Worm (Caenorhabditis elegans) whole organism, mixed stage, embryonic: ENCODE data around the gene srbc-67.

Experiments
- M03D4.4 ChIP-seq: sonication (generic microtip); optimal IDR thresholded peaks from 2 replicates; lab custom pipeline; 2017; ENCODE audit warnings: mild to moderate bottlenecking, missing genetic modification characterization, missing compliant biosample characterization
- ceh-83 ChIP-seq: fragments of 200-800 bp; sonication (Bioruptor generic); optimal IDR thresholded peaks from 2 replicates; lab custom pipeline; 2018; ENCODE audit warnings: mild to moderate bottlenecking, missing genetic modification characterization, missing compliant biosample characterization
- ces-1 ChIP-seq: fragments of 150-350 bp; optimal IDR thresholded peaks from 2 replicates; lab custom pipeline; 2014; ENCODE audit warnings: missing biosample characterization, missing genetic modification reagents, missing genetic modification characterization
- elt-3 ChIP-seq: fragments of 150-350 bp; optimal IDR thresholded peaks from 2 replicates; lab custom pipeline; 2014; ENCODE audit warnings: missing biosample characterization, missing genetic modification characterization
- lin-13 ChIP-seq: fragments of 150-350 bp; optimal IDR thresholded peaks from 2 replicates; lab custom pipeline; 2014; ENCODE audit warnings: missing biosample characterization, missing genetic modification characterization
- mab-5 ChIP-seq: fragments of 150-350 bp; optimal IDR thresholded peaks from 2 replicates; lab custom pipeline; 2014; ENCODE audit warnings: missing biosample characterization, missing genetic modification characterization
- mep-1 ChIP-seq: fragments of 150-350 bp; optimal IDR thresholded peaks from 2 replicates; lab custom pipeline; 2017; ENCODE audit warnings: missing biosample characterization, missing genetic modification reagents, missing genetic modification characterization, inconsistent platforms
- mls-2 ChIP-seq: sonication (generic microtip); optimal IDR thresholded peaks from 2 replicates; lab custom pipeline; 2016; ENCODE audit warnings: mild to moderate bottlenecking, missing genetic modification characterization, moderate library complexity, missing compliant biosample characterization
- nhr-12 ChIP-seq: fragments of 150-350 bp; optimal IDR thresholded peaks from 2 replicates; lab custom pipeline; 2014; ENCODE audit warnings: missing biosample characterization, missing genetic modification characterization
- nhr-76 ChIP-seq: sonication (generic microtip); optimal IDR thresholded peaks from 2 replicates; lab custom pipeline; 2017; ENCODE audit warnings: missing biosample characterization, missing genetic modification characterization
- snpc-4 ChIP-seq: fragments of 150-350 bp; optimal IDR thresholded peaks from 2 replicates; lab custom pipeline; 2014; ENCODE audit warnings: missing biosample characterization, missing genetic modification characterization
- sptf-1 ChIP-seq: sonication (generic microtip); optimal IDR thresholded peaks from 2 replicates; lab custom pipeline; 2017; ENCODE audit warnings: mild to moderate bottlenecking, missing genetic modification characterization, moderate library complexity, missing compliant biosample characterization
- unc-39 ChIP-seq: fragments of 150-350 bp; optimal IDR thresholded peaks from 2 replicates; lab custom pipeline; 2014; ENCODE audit warnings: missing biosample characterization, missing genetic modification characterization

DNA sequence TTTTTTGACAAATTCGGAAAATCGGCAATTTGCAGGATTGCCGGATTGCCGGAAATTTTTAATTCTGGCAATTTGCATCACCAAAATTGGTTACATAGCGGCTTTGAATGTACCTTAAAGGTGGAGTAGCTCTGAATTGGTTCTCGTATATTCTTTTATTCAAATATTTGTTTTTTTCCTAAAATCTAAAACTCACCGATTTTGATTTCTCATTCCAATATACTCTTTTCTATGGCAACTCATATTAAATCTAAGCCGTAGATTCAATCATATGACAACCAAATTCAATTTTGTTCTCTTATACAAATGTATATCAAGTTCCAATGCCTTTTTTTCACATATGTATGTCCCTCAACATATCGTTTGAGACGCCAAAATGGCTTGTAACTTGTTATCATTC is 8.5 kb upstream of the srbc-67 start, which contains the start of gene sri-21:
- TF ChIP-seq mls-2 (tag; lab: Kevin White, UChicago) (no peak), unc-39 (tag; lab: Kevin White, UChicago) (no peak), sptf-1 (tag; lab: Kevin White, UChicago) (no peak), nhr-76 (tag; lab: Kevin White, UChicago) (no peak), snpc-4 (no peak), ceh-83 (no peak), ces-1 (GFP tag; lab: Kevin White, UChicago) (no peak), M03D4.4 (no peak), nhr-12 (tag; lab: Kevin White, UChicago) (no peak), mep-1 (tag; lab: Kevin White, UChicago) (no peak), lin-13 (tag; lab: Kevin White, UChicago) (no peak), mab-5 (tag; lab: Kevin White, UChicago) (no peak), elt-3 (tag; lab: Kevin White, UChicago) (no peak)
